Fruit fly (Drosophila melanogaster) whole organism, embryonic: ENCODE data around the gene CG15382.

ENCODE experiments used
- ATbp ChIP-seq: fragments of 200-800 bp; sonication (Bioruptor generic); optimal IDR thresholded peaks from 2 replicates; lab custom pipeline; 2017; ENCODE audit warnings: missing biosample characterization, mild to moderate bottlenecking, missing genetic modification characterization, missing genetic modification reagents
- Ada2b ChIP-seq: fragments of 200-800 bp; sonication (Bioruptor generic); IDR thresholded peaks from 2 replicates; pipeline ENCODE4 v1.3.6; 2022; ENCODE audit warnings: missing biosample characterization, missing genetic modification characterization
- Adf1 ChIP-seq: fragments of 200-800 bp; sonication (Bioruptor generic); IDR thresholded peaks from 2 replicates; pipeline ENCODE4 v1.3.6; 2022; ENCODE audit warnings: missing biosample characterization, missing genetic modification characterization
- Antp ChIP-seq: fragments of 200-800 bp; sonication (Bioruptor generic); optimal IDR thresholded peaks from 3 replicates; lab custom pipeline; 2016; ENCODE audit warnings: missing biosample characterization, missing genetic modification characterization
- Bgb ChIP-seq: fragments of 200-800 bp; sonication (Bioruptor generic); IDR thresholded peaks from 2 replicates; pipeline ENCODE4 v1.3.6; 2022; ENCODE audit warnings: missing biosample characterization, missing genetic modification characterization; ENCODE audit not compliant: partially characterized antibody
- BtbVII ChIP-seq: fragments of 200-800 bp; sonication (Bioruptor generic); optimal IDR thresholded peaks from 3 replicates; lab custom pipeline; 2017; ENCODE audit warnings: missing biosample characterization, mild to moderate bottlenecking, missing genetic modification characterization
- CG11504 ChIP-seq: fragments of 200-800 bp; sonication (Bioruptor generic); optimal IDR thresholded peaks from 3 replicates; lab custom pipeline; 2019; ENCODE audit warnings: missing biosample characterization, mild to moderate bottlenecking, missing genetic modification characterization, moderate library complexity
- CG11560 ChIP-seq: fragments of 200-800 bp; sonication (Bioruptor generic); IDR thresholded peaks from 3 replicates; pipeline ENCODE4 v1.3.6; 2022; ENCODE audit warnings: missing biosample characterization, missing genetic modification characterization
- CG32772 ChIP-seq: fragments of 200-800 bp; sonication (Bioruptor generic); IDR thresholded peaks from 2 replicates; pipeline ENCODE4 v1.3.6; 2022; ENCODE audit warnings: missing biosample characterization, missing genetic modification characterization
- CG3726 ChIP-seq: fragments of 200-800 bp; sonication (Bioruptor generic); IDR thresholded peaks from 3 replicates; pipeline ENCODE4, ENCODE4 v1.3.6; 2022; ENCODE audit warnings: missing biosample characterization, missing genetic modification characterization
- CG5180 ChIP-seq: fragments of 200-800 bp; sonication (Bioruptor generic); optimal IDR thresholded peaks from 3 replicates; lab custom pipeline; 2017; ENCODE audit warnings: missing biosample characterization, missing genetic modification characterization, mild to moderate bottlenecking, moderate library complexity, missing genetic modification reagents
- CG6654 ChIP-seq: fragments of 200-800 bp; sonication (Bioruptor generic); optimal IDR thresholded peaks from 2 replicates; lab custom pipeline; 2017; ENCODE audit warnings: missing biosample characterization, mild to moderate bottlenecking, missing genetic modification characterization
- CG6683 ChIP-seq: fragments of 200-800 bp; sonication (Bioruptor generic); optimal IDR thresholded peaks from 2 replicates; lab custom pipeline; 2017; ENCODE audit warnings: missing biosample characterization, mild to moderate bottlenecking, missing genetic modification characterization, missing genetic modification reagents
- CG7357 ChIP-seq: fragments of 200-800 bp; sonication (Bioruptor generic); IDR thresholded peaks from 3 replicates; pipeline ENCODE4 v1.3.6; 2022; ENCODE audit warnings: missing biosample characterization, missing genetic modification characterization
- CG9215 ChIP-seq: fragments of 200-800 bp; sonication (Bioruptor generic); IDR thresholded peaks from 2 replicates; pipeline ENCODE4 v1.3.6; 2022; ENCODE audit warnings: missing biosample characterization, missing genetic modification characterization
- CG9876 ChIP-seq: fragments of 200-800 bp; sonication (Bioruptor generic); optimal IDR thresholded peaks from 2 replicates; lab custom pipeline; 2016; ENCODE audit warnings: missing biosample characterization, missing genetic modification characterization
- CkIIα-i1 ChIP-seq: fragments of 200-800 bp; sonication (Bioruptor generic); IDR thresholded peaks from 2 replicates; pipeline ENCODE4 v1.3.6; 2022; ENCODE audit warnings: missing biosample characterization, missing genetic modification characterization
- Dbx ChIP-seq: fragments of 200-800 bp; sonication (Bioruptor generic); IDR thresholded peaks from 3 replicates; pipeline ENCODE4 v1.3.6; 2022; ENCODE audit warnings: missing biosample characterization, missing genetic modification characterization
- Deaf1 ChIP-seq: fragments of 200-800 bp; optimal IDR thresholded peaks from 3 replicates; lab custom pipeline; 2019; ENCODE audit warnings: missing biosample characterization, mild to moderate bottlenecking, missing genetic modification characterization, moderate library complexity
- Gsc ChIP-seq: fragments of 200-800 bp; sonication (Bioruptor generic); IDR thresholded peaks from 2 replicates; pipeline ENCODE4 v1.3.6; 2022; ENCODE audit warnings: missing biosample characterization, missing genetic modification characterization
- Hr39 ChIP-seq: fragments of >200 bp; optimal IDR thresholded peaks from 2 replicates; lab custom pipeline; 2017
- Hr51 ChIP-seq, 2 experiments: fragments of 200-800 bp; sonication (Bioruptor generic); optimal IDR thresholded peaks; 2 replicates in 1 of 2; 3 replicates in 1 of 2; lab custom pipeline; 2016 to 2018; ENCODE audit warnings: missing biosample characterization in 2 of 2, missing genetic modification characterization in 2 of 2, mild to moderate bottlenecking in 1 of 2, moderate library complexity in 1 of 2
- Kr ChIP-seq: fragments of 200-800 bp; sonication (Bioruptor generic); optimal IDR thresholded peaks from 2 replicates; lab custom pipeline; 2017; ENCODE audit warnings: missing biosample characterization, mild to moderate bottlenecking, missing genetic modification characterization
- NFAT ChIP-seq: fragments of 200-800 bp; sonication (Bioruptor generic); IDR thresholded peaks from 2 replicates; pipeline ENCODE4 v1.3.6; 2022; ENCODE audit warnings: missing biosample characterization, missing genetic modification characterization
- Pdp1 ChIP-seq, 2 experiments: fragments of 200-800 bp; sonication (Bioruptor generic); optimal IDR thresholded peaks; 3 replicates each; lab custom pipeline; 2016; ENCODE audit warnings: missing biosample characterization in 2 of 2, missing genetic modification characterization in 2 of 2, mild to moderate bottlenecking in 1 of 2, moderate library complexity in 1 of 2
- Side ChIP-seq: fragments of 200-800 bp; sonication (Bioruptor generic); optimal IDR thresholded peaks from 2 replicates; lab custom pipeline; 2016; ENCODE audit warnings: missing biosample characterization, missing genetic modification characterization
- Sin3A ChIP-seq: fragments of >200 bp; optimal IDR thresholded peaks from 2 replicates; lab custom pipeline; 2018
- Tbp ChIP-seq: fragments of >200 bp; optimal IDR thresholded peaks from 2 replicates; lab custom pipeline; 2018; ENCODE audit warnings: missing biosample characterization, missing genetic modification characterization
- Xbp1 ChIP-seq: fragments of 200-800 bp; sonication (Bioruptor generic); optimal IDR thresholded peaks from 3 replicates; lab custom pipeline; 2016; ENCODE audit warnings: missing biosample characterization, mild to moderate bottlenecking, missing genetic modification characterization
- YL-1 ChIP-seq: fragments of 200-800 bp; sonication (Bioruptor generic); optimal IDR thresholded peaks from 3 replicates; lab custom pipeline; 2017; ENCODE audit warnings: missing biosample characterization, mild to moderate bottlenecking, missing genetic modification characterization
- bsh ChIP-seq, 2 experiments: fragments of 200-800 bp; sonication (Bioruptor generic); optimal IDR thresholded peaks; 2 replicates each; lab custom pipeline; 2017 to 2018; ENCODE audit warnings: mild to moderate bottlenecking in 2 of 2, missing biosample characterization in 2 of 2, missing genetic modification characterization in 2 of 2, moderate library complexity in 1 of 2
- cg ChIP-seq: fragments of 200-800 bp; sonication (Bioruptor generic); optimal IDR thresholded peaks from 3 replicates; lab custom pipeline; 2019; ENCODE audit warnings: missing biosample characterization, mild to moderate bottlenecking, missing genetic modification characterization, moderate library complexity
- chn ChIP-seq: fragments of 200-800 bp; sonication (Bioruptor generic); optimal IDR thresholded peaks from 2 replicates; lab custom pipeline; 2016; ENCODE audit warnings: missing biosample characterization, missing genetic modification characterization
- croc ChIP-seq: fragments of 200-800 bp; sonication (Bioruptor generic); conservative IDR thresholded peaks from 3 replicates; pipeline ENCODE4 v1.3.6; 2022; ENCODE audit warnings: missing biosample characterization, missing genetic modification characterization
- dmrt11E ChIP-seq: fragments of 200-800 bp; sonication (Bioruptor generic); optimal IDR thresholded peaks from 3 replicates; lab custom pipeline; 2018; ENCODE audit warnings: missing biosample characterization, mild to moderate bottlenecking, missing genetic modification characterization, moderate library complexity
- gt ChIP-seq: fragments of 200-800 bp; sonication (Bioruptor generic); IDR thresholded peaks from 2 replicates; pipeline ENCODE4 v1.3.6; 2022; ENCODE audit warnings: missing biosample characterization, missing genetic modification characterization
- her ChIP-seq: fragments of 200-800 bp; sonication (Bioruptor generic); optimal IDR thresholded peaks from 2 replicates; lab custom pipeline; 2016; ENCODE audit warnings: missing biosample characterization, missing genetic modification characterization
- hkb ChIP-seq, 2 experiments: fragments of 200-800 bp in 1 of 2; fragments of >200 bp in 1 of 2; sonication (Bioruptor generic) in 1 of 2; IDR thresholded peaks in 1 of 2; optimal IDR thresholded peaks in 1 of 2; 2 replicates each; pipeline versions ENCODE4 v1.3.6 to Lab custom; 2017 to 2022; ENCODE audit warnings: missing biosample characterization in 1 of 2, missing genetic modification characterization in 1 of 2
- jigr1 ChIP-seq: fragments of 200-800 bp; sonication (Bioruptor generic); IDR thresholded peaks from 3 replicates; pipeline ENCODE4 v1.3.6; 2022; ENCODE audit warnings: missing biosample characterization, missing genetic modification characterization
- jing ChIP-seq: fragments of 200-800 bp; sonication (Bioruptor generic); optimal IDR thresholded peaks from 2 replicates; lab custom pipeline; 2018; ENCODE audit warnings: missing biosample characterization, mild to moderate bottlenecking, missing genetic modification characterization
- mam ChIP-seq: fragments of 200-800 bp; sonication (Bioruptor generic); optimal IDR thresholded peaks from 3 replicates; lab custom pipeline; 2016; ENCODE audit warnings: missing biosample characterization, missing genetic modification characterization
- pita ChIP-seq: fragments of 200-800 bp; sonication (Bioruptor generic); optimal IDR thresholded peaks from 2 replicates; lab custom pipeline; 2017; ENCODE audit warnings: missing biosample characterization, mild to moderate bottlenecking, missing genetic modification characterization
- psq ChIP-seq: fragments of 200-800 bp; sonication (Bioruptor generic); optimal IDR thresholded peaks from 2 replicates; lab custom pipeline; 2017; ENCODE audit warnings: missing biosample characterization, missing genetic modification characterization
- repo ChIP-seq: fragments of 200-800 bp; sonication (Bioruptor generic); optimal IDR thresholded peaks from 2 replicates; lab custom pipeline; 2016; ENCODE audit warnings: missing biosample characterization, missing genetic modification characterization
- rib ChIP-seq: fragments of 200-800 bp; sonication (Bioruptor generic); IDR thresholded peaks from 2 replicates; pipeline ENCODE4 v1.3.6; 2022; ENCODE audit warnings: missing biosample characterization, missing genetic modification characterization
- seq ChIP-seq: fragments of 200-800 bp; sonication (Bioruptor generic); IDR thresholded peaks from 2 replicates; pipeline ENCODE4 v1.3.6; 2022; ENCODE audit warnings: missing biosample characterization, missing genetic modification characterization
- sqz ChIP-seq: fragments of 200-800 bp; sonication (Bioruptor generic); optimal IDR thresholded peaks from 3 replicates; lab custom pipeline; 2018; ENCODE audit warnings: missing biosample characterization, mild to moderate bottlenecking, missing genetic modification characterization
- tap ChIP-seq: fragments of 200-800 bp; optimal IDR thresholded peaks from 3 replicates; lab custom pipeline; 2019; ENCODE audit warnings: missing biosample characterization, mild to moderate bottlenecking, missing genetic modification characterization, moderate library complexity
- twi ChIP-seq: fragments of 200-800 bp; optimal IDR thresholded peaks from 2 replicates; lab custom pipeline; 2019; ENCODE audit warnings: missing biosample characterization, mild to moderate bottlenecking, missing genetic modification characterization, moderate library complexity
- tx ChIP-seq: fragments of 200-800 bp; sonication (Bioruptor generic); optimal IDR thresholded peaks from 2 replicates; lab custom pipeline; 2016; ENCODE audit warnings: missing biosample characterization, missing genetic modification characterization
- usp ChIP-seq: fragments of >200 bp; optimal IDR thresholded peaks from 2 replicates; lab custom pipeline; 2017; ENCODE audit warnings: missing biosample characterization, missing genetic modification characterization
- yki ChIP-seq: fragments of >200 bp; optimal IDR thresholded peaks from 3 replicates; lab custom pipeline; 2018

CG15382 gene

dm6 chr2L:2163568-2163953 is 8.0 kb downstream of the CG15382 start (continued):
- TF ChIP-seq Bgb (GFP tag; lab: Robert Waterston, UW) = 0 out of 2 replicates have a peak, but pooled peaks have one; percentile 14
- peak; percentile 91 for TF ChIP-seq NFAT
- peak; percentile 97 for TF ChIP-seq dmrt11E
- peak; percentile 80 for TF ChIP-seq CG9215 (GFP tag; lab: Robert Waterston, UW)
- TF ChIP-seq her (GFP tag; lab: Kevin White, UChicago) = peak; percentile 78
- TF ChIP-seq sqz (GFP tag; lab: Kevin White, UChicago) = peak; percentile 79
- TF ChIP-seq CG11560 = peak; percentile 70; the same call in 2 of the 3 replicates
- TF ChIP-seq mam = peak; percentile 82
- peak; percentile 94 to 96 for TF ChIP-seq bsh (GFP tag; optimal IDR thresholded peaks at IDR 0.05; lab: Kevin White, UChicago)
- TF ChIP-seq seq (GFP tag; lab: Robert Waterston, UW) = peak; percentile 84
- TF ChIP-seq Xbp1 (GFP tag; lab: Kevin White, UChicago) = peak; percentile 85
- TF ChIP-seq jing (GFP tag; lab: Kevin White, UChicago) = peak; percentile 82
- peak; percentile 94 for TF ChIP-seq CG32772 (GFP tag; lab: Robert Waterston, UW)
- peak; percentile 44 for TF ChIP-seq YL-1 (GFP tag; lab: Kevin White, UChicago)
- TF ChIP-seq Kr = peak; percentile 8
- peak; percentile 80 for TF ChIP-seq Dbx (GFP tag; lab: Robert Waterston, UW)
- peak; percentile 80 for TF ChIP-seq Ada2b (GFP tag; lab: Robert Waterston, UW)
- peak; percentile 70 for TF ChIP-seq CG6654 (GFP tag; lab: Kevin White, UChicago)
- peak; percentile 91 for TF ChIP-seq CG3726 (GFP tag; lab: Robert Waterston, UW)
- TF ChIP-seq CG6683 (GFP tag; lab: Kevin White, UChicago) = peak; percentile 41
- no peak for TF ChIP-seq hkb (optimal IDR thresholded peaks at IDR 0.05; lab: Kevin White, UChicago)
- peak; percentile 91 for TF ChIP-seq hkb (GFP tag; IDR thresholded peaks at IDR 0.05; lab: Robert Waterston, UW)
- TF ChIP-seq gt (GFP tag; lab: Robert Waterston, UW) = peak; percentile 90
- TF ChIP-seq pita (GFP tag; lab: Kevin White, UChicago) = no peak
- no peak for TF ChIP-seq Hr39
- TF ChIP-seq chn (GFP tag; lab: Kevin White, UChicago) = peak; percentile 73
- no peak for TF ChIP-seq yki (lab: Kevin White, UChicago)
- peak; percentile 91 for TF ChIP-seq Antp (GFP tag; lab: Kevin White, UChicago)
- no peak for TF ChIP-seq usp (GFP tag; lab: Kevin White, UChicago)
- TF ChIP-seq cg (GFP tag; lab: Kevin White, UChicago) = no peak
- peak; percentile 79 for TF ChIP-seq BtbVII (GFP tag; lab: Kevin White, UChicago)
- TF ChIP-seq CG7357 (GFP tag; lab: Robert Waterston, UW) = peak; percentile 85
- peak; percentile 93 for TF ChIP-seq Gsc
- peak; percentile 88 for TF ChIP-seq Side (GFP tag; lab: Kevin White, UChicago)
- peak; percentile 72 for TF ChIP-seq CG5180 (GFP tag; lab: Kevin White, UChicago)
- TF ChIP-seq jigr1 (GFP tag; lab: Robert Waterston, UW) = peak; percentile 77; the same call in 2 of the 3 replicates
- TF ChIP-seq CkIIα-i1 (GFP tag; lab: Robert Waterston, UW) = peak; percentile 53; the same call in 1 of the 2 replicates
- peak; percentile 90 for TF ChIP-seq tx (GFP tag; lab: Kevin White, UChicago)
- TF ChIP-seq tap = peak; percentile 73
- TF ChIP-seq croc = peak; percentile 92
- TF ChIP-seq Adf1 (GFP tag; lab: Robert Waterston, UW) = peak; percentile 10; the same call in 1 of the 2 replicates
- no peak for TF ChIP-seq Tbp (GFP tag; lab: Kevin White, UChicago)
- peak; percentile 75 for TF ChIP-seq twi (tag; lab: Kevin White, UChicago)
- peak; percentile 84 for TF ChIP-seq CG11504 (tag; lab: Kevin White, UChicago)
- TF ChIP-seq rib (GFP tag; lab: Robert Waterston, UW) = peak; percentile 86
- TF ChIP-seq Deaf1 (tag; lab: Kevin White, UChicago) = peak; percentile 7
- TF ChIP-seq Hr51 (GFP tag; optimal IDR thresholded peaks at IDR 0.05; lab: Kevin White, UChicago) = peak; percentile 78 to 92
- TF ChIP-seq Pdp1 (GFP tag; optimal IDR thresholded peaks at IDR 0.05; lab: Kevin White, UChicago) = peak; percentile 69 to 91
- peak; percentile 85 for TF ChIP-seq CG9876 (GFP tag; lab: Kevin White, UChicago)
- no peak for TF ChIP-seq Sin3A
- TF ChIP-seq psq (GFP tag; lab: Kevin White, UChicago) = peak; percentile 68
- peak; percentile 89 for TF ChIP-seq ATbp
- peak; percentile 74 for TF ChIP-seq repo (GFP tag; lab: Kevin White, UChicago)
